Worm (Caenorhabditis elegans) whole organism, late embryonic: Measurements from ENCODE around the gene F47B7.2.

ENCODE experiments used
- F13H6.1 ChIP-seq: sonication (generic microtip); optimal IDR thresholded peaks from 2 replicates; lab custom pipeline; 2016; ENCODE audit warnings: missing genetic modification characterization, missing compliant biosample characterization
- K02D7.2 ChIP-seq: sonication (generic microtip); optimal IDR thresholded peaks from 2 replicates; lab custom pipeline; 2017; ENCODE audit warnings: mild to moderate bottlenecking, missing genetic modification characterization, missing compliant biosample characterization
- Y22D7AL.16 ChIP-seq: sonication (generic microtip); optimal IDR thresholded peaks from 2 replicates; lab custom pipeline; 2016; ENCODE audit warnings: missing genetic modification characterization, missing compliant biosample characterization
- ama-1 ChIP-seq: fragments of 150-350 bp; optimal IDR thresholded peaks from 2 replicates; lab custom pipeline; 2014
- ceh-14 ChIP-seq: sonication (generic microtip); optimal IDR thresholded peaks from 2 replicates; lab custom pipeline; 2016; ENCODE audit warnings: missing genotype, missing genetic modification characterization, missing compliant biosample characterization
- dmd-4 ChIP-seq: sonication (generic microtip); optimal IDR thresholded peaks from 2 replicates; lab custom pipeline; 2016; ENCODE audit warnings: borderline replicate concordance, missing genetic modification characterization, missing compliant biosample characterization
- ets-4 ChIP-seq: sonication (generic microtip); optimal IDR thresholded peaks from 2 replicates; lab custom pipeline; 2016; ENCODE audit warnings: missing genetic modification characterization, missing compliant biosample characterization
- fkh-6 ChIP-seq: sonication (generic microtip); optimal IDR thresholded peaks from 2 replicates; lab custom pipeline; 2016; ENCODE audit warnings: missing genetic modification characterization, missing compliant biosample characterization
- hlh-15 ChIP-seq: sonication (generic microtip); optimal IDR thresholded peaks from 2 replicates; lab custom pipeline; 2016; ENCODE audit warnings: missing genetic modification characterization, missing compliant biosample characterization
- hlh-6 ChIP-seq: sonication (generic microtip); optimal IDR thresholded peaks from 2 replicates; lab custom pipeline; 2016; ENCODE audit warnings: missing genotype, missing genetic modification characterization, missing compliant biosample characterization
- hlh-8 ChIP-seq: sonication (generic microtip); optimal IDR thresholded peaks from 2 replicates; lab custom pipeline; 2016; ENCODE audit warnings: missing genotype, missing genetic modification characterization, missing compliant biosample characterization
- nfya-1 ChIP-seq: sonication (generic microtip); optimal IDR thresholded peaks from 2 replicates; lab custom pipeline; 2017; ENCODE audit warnings: missing genetic modification characterization, mild to moderate bottlenecking, missing compliant biosample characterization, antibody characterized with exemption, moderate library complexity
- odd-2 ChIP-seq: sonication (generic microtip); optimal IDR thresholded peaks from 2 replicates; lab custom pipeline; 2017; ENCODE audit warnings: antibody characterized with exemption, mild to moderate bottlenecking, missing genetic modification characterization, missing compliant biosample characterization
- pag-3 ChIP-seq: sonication (generic microtip); optimal IDR thresholded peaks from 2 replicates; lab custom pipeline; 2016; ENCODE audit warnings: missing compliant biosample characterization, missing genetic modification characterization, borderline replicate concordance
- pat-9 ChIP-seq: fragments of 200-800 bp; sonication (Bioruptor generic); optimal IDR thresholded peaks from 2 replicates; lab custom pipeline; 2018; ENCODE audit warnings: mild to moderate bottlenecking, missing genetic modification characterization, moderate library complexity, missing compliant biosample characterization
- pha-4 ChIP-seq: fragments of 150-350 bp; optimal IDR thresholded peaks from 2 replicates; lab custom pipeline; 2018; ENCODE audit warnings: missing biosample characterization, missing genetic modification reagents, missing genetic modification characterization
- sdc-2 ChIP-seq: sonication (generic microtip); optimal IDR thresholded peaks from 2 replicates; lab custom pipeline; 2016; ENCODE audit warnings: missing genotype, missing genetic modification characterization, missing compliant biosample characterization
- tbx-7 ChIP-seq: sonication (generic microtip); optimal IDR thresholded peaks from 2 replicates; lab custom pipeline; 2016; ENCODE audit warnings: missing genotype, missing genetic modification characterization, missing compliant biosample characterization
- unc-3 ChIP-seq, 2 experiments: fragments of 200-800 bp in 1 of 2; sonication (Bioruptor generic) in 1 of 2; sonication (generic microtip) in 1 of 2; conservative IDR thresholded peaks in 1 of 2; optimal IDR thresholded peaks in 1 of 2; 2 replicates each; pipeline versions ENCODE4 v1.3.6 to Lab custom; 2016 to 2022; ENCODE audit warnings: missing compliant biosample characterization in 2 of 2, missing genetic modification characterization in 2 of 2, missing genetic modification reagents in 1 of 2
- unc-42 ChIP-seq: sonication (generic microtip); optimal IDR thresholded peaks from 2 replicates; lab custom pipeline; 2016; ENCODE audit warnings: missing genotype, missing genetic modification characterization, missing compliant biosample characterization
- zip-5 ChIP-seq: sonication (generic microtip); optimal IDR thresholded peaks from 2 replicates; lab custom pipeline; 2016; ENCODE audit warnings: missing genetic modification characterization, missing compliant biosample characterization

The F47B7.2 gene

DNA sequence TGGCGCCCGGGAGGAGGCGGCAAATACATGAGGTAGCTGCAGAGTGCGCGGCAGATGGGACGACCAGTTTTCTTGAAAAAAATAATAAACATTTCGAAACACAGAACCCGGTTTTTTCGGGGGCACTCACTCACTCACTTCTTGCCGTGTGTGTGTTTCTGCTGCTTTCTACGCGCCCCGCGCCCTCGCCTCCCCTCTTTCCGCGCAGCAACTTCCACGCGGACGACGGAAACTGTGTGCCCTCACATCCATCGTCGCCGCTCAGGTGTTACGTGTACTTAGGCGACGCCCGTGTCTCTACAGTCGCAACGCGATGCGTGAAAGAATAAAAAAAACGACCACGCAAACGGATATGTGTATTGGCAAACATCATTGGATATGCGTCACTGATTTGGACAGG lies 51.9 kb downstream of the F47B7.2 start:
- peak; percentile 8 for TF ChIP-seq F13H6.1 (tag; lab: Kevin White, UChicago)
- no peak for TF ChIP-seq odd-2 (tag; lab: Kevin White, UChicago)
- peak; percentile 46 for TF ChIP-seq hlh-6 (tag; lab: Kevin White, UChicago)
- TF ChIP-seq unc-42 (tag; lab: Kevin White, UChicago): no peak
- TF ChIP-seq ets-4 (tag; lab: Kevin White, UChicago): peak; percentile 55
- peak; percentile 22 for TF ChIP-seq ceh-14 (tag; lab: Kevin White, UChicago)
- no peak for TF ChIP-seq K02D7.2 (tag; lab: Kevin White, UChicago)

DNA sequence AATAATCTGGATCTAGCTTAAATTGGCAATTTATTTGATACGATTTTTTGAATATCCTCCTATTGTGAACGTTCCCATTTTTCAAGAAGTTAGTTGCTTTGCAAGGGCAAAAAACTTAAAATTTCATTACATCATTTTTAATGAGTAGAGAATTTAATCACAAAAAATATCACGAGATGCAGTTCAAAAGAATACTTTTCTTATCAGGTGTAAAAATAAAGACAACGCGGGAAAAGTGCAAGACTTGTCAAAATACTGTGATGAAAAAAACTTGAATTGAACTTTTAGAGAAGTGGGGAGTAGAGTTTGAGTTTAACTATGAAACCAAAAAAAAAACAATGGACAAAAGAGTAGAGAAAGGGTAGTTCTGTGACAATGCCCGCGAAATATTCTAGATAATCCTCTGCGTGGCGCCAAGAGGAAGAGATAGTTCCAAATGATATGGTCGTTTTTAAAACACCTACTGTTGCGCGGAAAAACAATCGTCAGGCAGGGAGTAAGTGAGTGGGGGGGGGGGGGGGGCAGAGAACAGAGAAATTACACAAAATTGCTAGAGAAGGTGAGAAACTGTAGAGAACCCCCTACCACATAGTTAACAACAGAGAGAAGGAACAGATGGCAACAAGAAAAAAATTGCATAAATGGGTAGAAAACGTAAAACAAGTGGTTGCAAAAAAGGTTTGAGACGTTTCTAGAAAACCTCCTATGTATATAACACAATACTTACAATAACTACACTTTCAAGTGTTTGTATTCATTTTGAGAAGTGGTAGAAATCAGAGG lies 52.5 kb downstream of the F47B7.2 start:
- no peak for TF ChIP-seq ama-1 (lab: Kevin White, UChicago)

ce11 chrX:3826172-3826571 lies 53.6 kb downstream of the F47B7.2 start:
- TF ChIP-seq dmd-4 (tag; lab: Kevin White, UChicago): peak; percentile 8
- TF ChIP-seq Y22D7AL.16 (tag; lab: Kevin White, UChicago): no peak

DNA sequence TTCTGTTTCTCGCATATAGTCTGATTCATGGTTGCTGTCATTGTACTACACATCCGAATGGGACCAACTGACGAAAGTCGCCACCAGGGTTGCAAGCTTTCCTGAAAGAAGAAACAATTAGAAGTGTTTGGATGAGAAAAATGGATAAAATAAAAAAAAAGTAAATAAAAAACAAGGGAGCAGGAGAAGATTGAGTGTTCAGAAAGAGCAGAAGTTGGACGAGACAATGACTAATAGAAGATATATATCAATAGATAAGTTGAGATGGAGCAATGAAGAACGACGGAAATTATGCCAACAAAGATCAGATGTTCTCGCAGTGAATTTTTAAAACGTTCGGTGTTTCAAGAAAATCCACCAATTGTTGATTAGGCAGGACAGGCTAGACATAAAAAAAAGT lies 54.3 kb downstream of the F47B7.2 start, which contains the start of gene fkh-9:
Gene fkh-9 (minus strand): TSS at position 101 of the 400 bp plus-strand sequence.
- no peak for TF ChIP-seq pag-3 (tag; lab: Kevin White, UChicago)
- TF ChIP-seq hlh-15 (tag; lab: Kevin White, UChicago): no peak
- TF ChIP-seq unc-3 (GFP tag; conservative IDR thresholded peaks at IDR 0.05; lab: Robert Waterston, UW): no peak
- no peak for TF ChIP-seq unc-3 (tag; optimal IDR thresholded peaks at IDR 0.05; lab: Kevin White, UChicago)
- TF ChIP-seq K02D7.2 (tag; lab: Kevin White, UChicago): no peak
- no peak for TF ChIP-seq zip-5
- no peak for TF ChIP-seq pha-4 (tag; lab: Kevin White, UChicago)
- TF ChIP-seq F13H6.1 (tag; lab: Kevin White, UChicago): no peak

DNA sequence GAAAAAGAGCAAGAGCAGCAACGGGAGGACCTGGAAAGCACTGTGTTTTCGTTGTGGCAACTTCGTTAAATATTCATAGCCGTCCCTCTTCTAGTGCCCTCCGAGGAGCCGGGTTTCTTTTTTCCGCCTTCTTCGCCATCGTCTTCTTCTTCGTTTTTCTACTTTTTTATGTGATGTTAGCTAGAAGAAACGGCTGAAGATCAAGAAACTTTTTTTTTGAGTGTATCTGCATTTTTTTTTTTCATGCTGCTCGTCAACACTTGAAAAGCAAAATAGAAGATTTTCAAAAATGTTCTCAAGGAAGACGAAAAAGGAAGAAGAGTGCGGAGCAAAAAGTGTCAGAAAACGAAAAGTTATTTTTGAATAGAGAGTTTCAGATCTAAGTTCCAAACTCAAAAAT lies 54.7 kb downstream of the F47B7.2 start:
- TF ChIP-seq tbx-7 (no peak), sdc-2 (tag; lab: Kevin White, UChicago) (no peak), unc-3 (GFP tag; conservative IDR thresholded peaks at IDR 0.05; lab: Robert Waterston, UW) (no peak), unc-3 (tag; optimal IDR thresholded peaks at IDR 0.05; lab: Kevin White, UChicago) (no peak), ets-4 (tag; lab: Kevin White, UChicago) (no peak), pat-9 (tag; lab: Kevin White, UChicago) (no peak), Y22D7AL.16 (tag; lab: Kevin White, UChicago) (no peak), nfya-1 (tag; lab: Kevin White, UChicago) (no peak), K02D7.2 (tag; lab: Kevin White, UChicago) (no peak), fkh-6 (tag; lab: Kevin White, UChicago) (no peak), hlh-8 (no peak)
